Fruit fly (Drosophila melanogaster): ENCODE measurements around the gene CG32278.

Gene CG32278

dm6 chr3L:3179474-3179873 lies 10.4 kb downstream of the CG32278 start (continued):
- TF ChIP-seq fkh (GFP tag; optimal IDR thresholded peaks at IDR 0.05), result no peak
- peak; percentile 93 for TF ChIP-seq lz (GFP tag; optimal IDR thresholded peaks at IDR 0.05)
- no peak for TF ChIP-seq svp (GFP tag)
- TF ChIP-seq Sox14 (GFP tag; optimal IDR thresholded peaks at IDR 0.05), result peak; percentile 93
- no peak for TF ChIP-seq Hr38 (GFP tag; optimal IDR thresholded peaks at IDR 0.05)
- peak; percentile 93 for TF ChIP-seq cyc (GFP tag; optimal IDR thresholded peaks at IDR 0.05)
- TF ChIP-seq salr (GFP tag; optimal IDR thresholded peaks at IDR 0.05), result peak in 1 of 2 experiments; percentile 84
- peak; percentile 88 for TF ChIP-seq CG7368 (GFP tag; optimal IDR thresholded peaks at IDR 0.05)
- peak; percentile 93 for TF ChIP-seq CG6792 (GFP tag; optimal IDR thresholded peaks at IDR 0.05)
- peak; percentile 85 for TF ChIP-seq fd59A (GFP tag; optimal IDR thresholded peaks at IDR 0.05)
- TF ChIP-seq Lpt (GFP tag; optimal IDR thresholded peaks at IDR 0.05), result peak; percentile 76
- peak; percentile 94 for TF ChIP-seq esn (GFP tag; optimal IDR thresholded peaks at IDR 0.05)
- peak; percentile 88 for TF ChIP-seq Ets21C (GFP tag; optimal IDR thresholded peaks at IDR 0.05)

dm6 chr3L:3184104-3184503 lies 15.0 kb downstream of the CG32278 start, which contains the start of gene CG42494:
Gene CG42494 (plus strand): TSS chr3L:3184404.
- TF ChIP-seq CG11762 (GFP tag; optimal IDR thresholded peaks at IDR 0.05; ENCODE audit: insufficient read depth) (no peak), CG8632 (GFP tag; optimal IDR thresholded peaks at IDR 0.05) (no peak), spab (GFP tag; optimal IDR thresholded peaks at IDR 0.05) (no peak), CG7368 (GFP tag; optimal IDR thresholded peaks at IDR 0.05) (no peak), acj6 (GFP tag; optimal IDR thresholded peaks at IDR 0.05) (no peak), Lpt (GFP tag; optimal IDR thresholded peaks at IDR 0.05) (no peak), CG10631 (GFP tag; optimal IDR thresholded peaks at IDR 0.05) (no peak), ss (GFP tag; optimal IDR thresholded peaks at IDR 0.05) (no peak), CG9139 (GFP tag; optimal IDR thresholded peaks at IDR 0.05) (no peak)

dm6 chr3L:3186364-3186763 lies 17.3 kb downstream of the CG32278 start, which contains the start of gene CG32284:
Gene CG32284 (plus strand): TSS chr3L:3186664.
- TF ChIP-seq CG6163 (GFP tag; IDR thresholded peaks at IDR 0.05) (no peak), CG11902 (GFP tag; optimal IDR thresholded peaks at IDR 0.05) (no peak), CG11762 (GFP tag; optimal IDR thresholded peaks at IDR 0.05; ENCODE audit: insufficient read depth) (no peak)

dm6 chr3L:3187263-3187662 lies 18.2 kb downstream of the CG32278 start, which contains the start of gene CG14957:
Gene CG14957 (plus strand): TSS chr3L:3187563.
- TF ChIP-seq Hr39 (GFP tag; optimal IDR thresholded peaks at IDR 0.05) (no peak), CG6854 (GFP tag; optimal IDR thresholded peaks at IDR 0.05) (peak; percentile 0)

- TF ChIP-seq dac (GFP tag; optimal IDR thresholded peaks at IDR 0.05) (no peak), CG6808 (GFP tag; optimal IDR thresholded peaks at IDR 0.05) (no peak), CG11294 (GFP tag; IDR thresholded peaks at IDR 0.05) (no peak), CG3032 (tag; optimal IDR thresholded peaks at IDR 0.05) (no peak), CG9139 (GFP tag; optimal IDR thresholded peaks at IDR 0.05) (no peak), dsx (GFP tag; optimal IDR thresholded peaks at IDR 0.05; ENCODE audit: poor library complexity, severe bottlenecking) (no peak), vri (GFP tag; optimal IDR thresholded peaks at IDR 0.05) (no peak), Eip93F (GFP tag; optimal IDR thresholded peaks at IDR 0.05) (no peak), Sox15 (GFP tag; optimal IDR thresholded peaks at IDR 0.05) (no peak), acj6 (GFP tag; optimal IDR thresholded peaks at IDR 0.05) (no peak), CG4318 (GFP tag; optimal IDR thresholded peaks at IDR 0.05) (no peak), CG7368 (GFP tag; optimal IDR thresholded peaks at IDR 0.05) (no peak), CG10669 (GFP tag; optimal IDR thresholded peaks at IDR 0.05) (no peak), salr (GFP tag; optimal IDR thresholded peaks at IDR 0.05) (no peak), spab (GFP tag; optimal IDR thresholded peaks at IDR 0.05) (no peak), cyc (GFP tag; optimal IDR thresholded peaks at IDR 0.05) (no peak), net (GFP tag; optimal IDR thresholded peaks at IDR 0.05) (no peak)
Measured at dm6 chr3L:3189647-3190046, 20.6 kb downstream of the CG32278 start, which contains the start of the genes CG42525 and CG14958. Gene CG42525 (minus strand): TSS chr3L:3189747. Gene CG14958 (plus strand): TSS chr3L:3189978.
